Worm (Caenorhabditis elegans) whole organism, L2 larva: ENCODE measurements around the gene str-3.

Source experiments
- R02D3.7 ChIP-seq: fragments of 150-350 bp; optimal IDR thresholded peaks from 2 replicates; lab custom pipeline; 2014; ENCODE audit warnings: missing biosample characterization, missing genetic modification characterization
- fos-1 ChIP-seq: fragments of 150-350 bp; optimal IDR thresholded peaks from 2 replicates; lab custom pipeline; 2014; ENCODE audit warnings: missing biosample characterization, missing genetic modification characterization
- lin-11 ChIP-seq: fragments of 150-350 bp; sonication (generic microtip); optimal IDR thresholded peaks from 2 replicates; lab custom pipeline; 2014; ENCODE audit warnings: missing biosample characterization, missing genetic modification characterization, inconsistent platforms, mixed read lengths
- nhr-129 ChIP-seq: fragments of 150-350 bp; optimal IDR thresholded peaks from 2 replicates; lab custom pipeline; 2014; ENCODE audit warnings: missing biosample characterization, missing genetic modification characterization
- nhr-6 ChIP-seq: fragments of 150-350 bp; optimal IDR thresholded peaks from 2 replicates; lab custom pipeline; 2014; ENCODE audit warnings: missing biosample characterization, missing genetic modification characterization
- skn-1 ChIP-seq: sonication (generic microtip); optimal IDR thresholded peaks from 2 replicates; lab custom pipeline; 2017; ENCODE audit warnings: missing biosample characterization, missing genetic modification characterization
- unc-39 ChIP-seq: fragments of 150-350 bp; optimal IDR thresholded peaks from 2 replicates; lab custom pipeline; 2014; ENCODE audit warnings: missing biosample characterization, missing genetic modification characterization
- unc-62 ChIP-seq: fragments of 150-350 bp; optimal IDR thresholded peaks from 2 replicates; lab custom pipeline; 2014; ENCODE audit warnings: missing biosample characterization, missing genetic modification reagents, missing genetic modification characterization
- ztf-11 ChIP-seq: sonication (generic microtip); optimal IDR thresholded peaks from 2 replicates; lab custom pipeline; 2017; ENCODE audit warnings: missing biosample characterization, missing genetic modification characterization

ce11 chrIV:11068314-11068713 lies 31.9 kb downstream of the str-3 start:
- no peak for TF ChIP-seq unc-39 (tag; lab: Kevin White, UChicago)
- no peak for TF ChIP-seq R02D3.7 (tag; lab: Kevin White, UChicago)
- no peak for TF ChIP-seq ztf-11 (tag; lab: Kevin White, UChicago)
- no peak for TF ChIP-seq skn-1 (tag; lab: Kevin White, UChicago)
- peak; percentile 67 for TF ChIP-seq nhr-6
- no peak for TF ChIP-seq fos-1
- TF ChIP-seq unc-62 (GFP tag; lab: Kevin White, UChicago): peak; percentile 79
- peak; percentile 87 for TF ChIP-seq nhr-129
- TF ChIP-seq lin-11 (tag; lab: Kevin White, UChicago): no peak
